Fruit fly (Drosophila melanogaster): Measurements from ENCODE around the gene nej.
A peak's percentile ranks its signal among the peaks of the same experiment; 100 is the strongest.

nej gene

dm6 chrX:9650048-9650447 is 36.8 kb downstream of the nej start (continued):
- TF ChIP-seq fd64A (GFP tag; optimal IDR thresholded peaks at IDR 0.05): no peak
- peak in 1 of 2 experiments; percentile 23 for TF ChIP-seq Hr51 (GFP tag; optimal IDR thresholded peaks at IDR 0.05)
- TF ChIP-seq Ptx1 (GFP tag; IDR thresholded peaks at IDR 0.05): peak; percentile 58
- TF ChIP-seq corto (GFP tag; optimal IDR thresholded peaks at IDR 0.05): no peak
- no peak for TF ChIP-seq CG6813 (GFP tag; optimal IDR thresholded peaks at IDR 0.05)
- TF ChIP-seq CG14014 (GFP tag; IDR thresholded peaks at IDR 0.05): no peak
- TF ChIP-seq caup (GFP tag; optimal IDR thresholded peaks at IDR 0.05; ENCODE audit: severe bottlenecking): no peak
- TF ChIP-seq Opbp (GFP tag; IDR thresholded peaks at IDR 0.05; ENCODE audit: partially characterized antibody): no peak
- no peak for TF ChIP-seq Hmx (GFP tag; optimal IDR thresholded peaks at IDR 0.05)
- peak; percentile 19 for TF ChIP-seq Abd-B (GFP tag; optimal IDR thresholded peaks at IDR 0.05)
- TF ChIP-seq TFAM (GFP tag; optimal IDR thresholded peaks at IDR 0.05): no peak
- TF ChIP-seq prd (optimal IDR thresholded peaks at IDR 0.05): no peak
- TF ChIP-seq prd (GFP tag; IDR thresholded peaks at IDR 0.05): peak; percentile 64; the same call in 2 of the 3 replicates
- TF ChIP-seq Sry-β (GFP tag; optimal IDR thresholded peaks at IDR 0.05): no peak
- TF ChIP-seq gcm2 (GFP tag; optimal IDR thresholded peaks at IDR 0.05): no peak
- TF ChIP-seq gem (tag; optimal IDR thresholded peaks at IDR 0.05): peak; percentile 76
- no peak for TF ChIP-seq oc (tag; optimal IDR thresholded peaks at IDR 0.05)
- TF ChIP-seq zfh1 (GFP tag; IDR thresholded peaks at IDR 0.05): peak; percentile 69
- TF ChIP-seq seq (GFP tag; IDR thresholded peaks at IDR 0.05): no peak
- no peak for TF ChIP-seq HLH4C (GFP tag; IDR thresholded peaks at IDR 0.05; ENCODE audit: partially characterized antibody)
- TF ChIP-seq B-H2 (GFP tag; optimal IDR thresholded peaks at IDR 0.05): no peak
- no peak for TF ChIP-seq CG1647 (GFP tag; optimal IDR thresholded peaks at IDR 0.05)
- TF ChIP-seq hb (GFP tag; IDR thresholded peaks at IDR 0.05; ENCODE audit: partially characterized antibody): no peak
- no peak for TF ChIP-seq Scr (GFP tag; IDR thresholded peaks at IDR 0.05; ENCODE audit: partially characterized antibody)
- no peak for TF ChIP-seq CG13894 (tag; optimal IDR thresholded peaks at IDR 0.05)
- peak; percentile 15 for TF ChIP-seq ind (GFP tag; optimal IDR thresholded peaks at IDR 0.05)
- peak in 1 of 2 experiments; percentile 23 for TF ChIP-seq Pdp1 (GFP tag; optimal IDR thresholded peaks at IDR 0.05)
- peak; percentile 41 for TF ChIP-seq CoRest (tag; optimal IDR thresholded peaks at IDR 0.05)
- peak; percentile 30; the same call in 1 of the 3 replicates for TF ChIP-seq H15 (GFP tag; IDR thresholded peaks at IDR 0.05)
- no peak for TF ChIP-seq NK7.1 (GFP tag; optimal IDR thresholded peaks at IDR 0.05)
- peak; percentile 52 for TF ChIP-seq NC2β (GFP tag; optimal IDR thresholded peaks at IDR 0.05)
- TF ChIP-seq pzg (GFP tag; optimal IDR thresholded peaks at IDR 0.05): no peak
- TF ChIP-seq CG4820 (GFP tag; optimal IDR thresholded peaks at IDR 0.05): peak; percentile 40
- no peak for TF ChIP-seq abd-A (tag; optimal IDR thresholded peaks at IDR 0.05)
- TF ChIP-seq aop (GFP tag; IDR thresholded peaks at IDR 0.05): no peak
- TF ChIP-seq Jarid2 (GFP tag; optimal IDR thresholded peaks at IDR 0.05): no peak
- no peak for TF ChIP-seq HmgZ (tag; optimal IDR thresholded peaks at IDR 0.05)
- TF ChIP-seq Side (GFP tag; optimal IDR thresholded peaks at IDR 0.05): peak; percentile 6
- no peak for TF ChIP-seq HmgD (GFP tag; optimal IDR thresholded peaks at IDR 0.05)
- no peak for TF ChIP-seq kah (GFP tag; optimal IDR thresholded peaks at IDR 0.05)
- peak; percentile 47 for TF ChIP-seq CG33557 (GFP tag; optimal IDR thresholded peaks at IDR 0.05)
- peak; percentile 2 for TF ChIP-seq stwl (tag; optimal IDR thresholded peaks at IDR 0.05)
- no peak for TF ChIP-seq ase (GFP tag; IDR thresholded peaks at IDR 0.05)
- TF ChIP-seq Optix (GFP tag; IDR thresholded peaks at IDR 0.05): no peak
- TF ChIP-seq CG30020 (tag; optimal IDR thresholded peaks at IDR 0.05): no peak
- TF ChIP-seq CG1233 (GFP tag; optimal IDR thresholded peaks at IDR 0.05): no peak
- TF ChIP-seq sug (tag; optimal IDR thresholded peaks at IDR 0.05): no peak
- TF ChIP-seq CG17612 (GFP tag; IDR thresholded peaks at IDR 0.05): no peak
- TF ChIP-seq cas (GFP tag; IDR thresholded peaks at IDR 0.05): no peak
- TF ChIP-seq CG16863 (GFP tag; optimal IDR thresholded peaks at IDR 0.05): peak; percentile 8
- no peak for TF ChIP-seq CG17568 (GFP tag; optimal IDR thresholded peaks at IDR 0.05)

Data from whole organism, embryonic.